Fruit fly (Drosophila melanogaster): ENCODE results near the gene Utx.

dm6 chr2L:10301918-10302317 lies 23.3 kb upstream of the Utx start, which contains the start of gene CG13138:
- TF ChIP-seq Sin3A (optimal IDR thresholded peaks at IDR 0.05) (no peak), Myc (optimal IDR thresholded peaks at IDR 0.05) (no peak), psq (optimal IDR thresholded peaks at IDR 0.05) (no peak), h (optimal IDR thresholded peaks at IDR 0.05) (no peak), insv (optimal IDR thresholded peaks at IDR 0.05) (no peak)

Measured in Kc167 (cell line).